Worm (Caenorhabditis elegans) whole organism, dauer: ENCODE measurements around the gene Y82E9BL.3.
"Not testable (repeated sequence)": the region's sequence is repeated elsewhere in the genome, so short reads cannot be mapped to it uniquely, and the experiment has no call there.

Source experiments
- unc-62 ChIP-seq: sonication (generic microtip); optimal IDR thresholded peaks from 2 replicates; lab custom pipeline; 2017; ENCODE audit warnings: missing biosample characterization, missing genetic modification reagents, missing genetic modification characterization

Y82E9BL.3 gene

DNA sequence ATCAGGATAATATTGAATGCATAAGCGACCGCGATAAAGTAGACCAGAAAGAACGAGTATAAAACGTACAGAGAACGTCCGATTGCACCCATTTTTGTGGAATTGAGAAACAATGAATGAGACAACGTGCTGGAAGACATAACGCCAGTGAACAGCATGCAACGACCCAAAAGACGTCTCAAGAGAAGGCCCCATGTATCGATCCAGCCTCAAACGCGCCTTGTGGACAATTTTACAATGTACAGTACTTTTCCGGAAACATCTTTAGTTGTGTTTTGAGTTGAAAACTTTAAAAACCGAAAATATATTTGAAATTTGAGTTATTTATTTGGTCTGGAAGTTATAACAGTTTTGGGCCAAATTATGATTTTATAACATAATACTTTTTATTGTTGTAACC lies at the start of gene Y82E9BL.3:
Gene Y82E9BL.3 (minus strand): TSS at position 101 of the 400 bp plus-strand sequence.
- TF ChIP-seq unc-62 (GFP tag; lab: Kevin White, UChicago) = no peak

DNA sequence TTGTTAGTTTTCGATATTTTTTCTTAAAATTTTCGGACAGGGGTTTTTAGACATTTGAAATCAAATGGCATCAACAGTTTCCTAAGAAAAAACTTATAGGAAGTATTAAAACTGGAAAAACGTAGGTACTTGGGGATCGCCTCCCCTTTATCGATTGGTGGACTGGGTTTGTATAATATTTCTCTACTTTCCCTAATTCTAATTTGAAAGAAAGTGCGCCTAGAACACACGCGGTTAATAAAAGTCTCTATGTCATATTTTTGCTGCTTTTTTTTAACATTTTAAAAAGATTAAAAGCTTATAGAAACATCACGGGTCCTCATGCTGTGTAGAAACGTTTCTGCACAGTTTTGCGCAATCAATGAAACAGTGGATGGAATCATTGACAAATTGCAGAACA lies 49.0 kb upstream of the Y82E9BL.3 start, which contains the start of gene pals-16:
Gene pals-16 (plus strand): TSS at position 301 of the 400 bp plus-strand sequence.
- no peak for TF ChIP-seq unc-62 (GFP tag; lab: Kevin White, UChicago)

DNA sequence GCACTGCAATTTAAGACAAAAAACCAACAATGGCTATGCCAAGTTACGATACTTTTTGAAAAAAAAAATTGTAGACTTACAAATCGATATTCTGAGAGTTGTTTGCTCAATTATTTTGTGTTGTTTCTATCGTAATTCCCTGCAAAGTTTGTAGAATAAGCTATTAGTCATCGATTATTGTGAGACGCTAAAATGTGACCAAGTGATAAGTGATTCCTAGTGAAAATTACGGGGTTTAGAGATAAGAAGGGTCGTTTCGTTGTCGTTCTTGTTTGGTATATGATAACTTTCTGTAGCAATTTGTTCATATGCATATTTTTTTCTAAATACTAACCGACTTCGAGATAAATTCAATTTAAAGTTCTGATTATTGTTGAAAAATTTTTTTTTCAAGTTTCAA lies 47.5 kb upstream of the Y82E9BL.3 start:
- no peak for TF ChIP-seq unc-62 (GFP tag; lab: Kevin White, UChicago)

DNA sequence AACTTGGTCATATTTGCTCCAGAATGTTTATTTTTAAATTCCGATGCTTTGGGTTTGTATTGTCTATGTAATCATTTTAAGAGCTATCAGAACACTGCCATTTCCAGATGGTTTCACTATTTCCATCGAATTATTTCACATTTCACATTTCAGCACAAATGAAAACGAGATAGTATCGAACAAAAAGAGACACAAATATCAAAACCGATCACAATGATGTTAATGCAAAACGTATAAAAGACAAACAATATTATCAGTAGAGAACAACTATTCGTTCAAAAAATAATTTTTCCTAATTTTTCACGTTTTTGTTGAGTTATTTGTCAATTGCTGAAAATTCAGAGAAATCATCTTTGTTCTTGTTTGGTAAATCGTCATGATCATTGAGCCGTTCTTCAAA lies 44.7 kb upstream of the Y82E9BL.3 start:
- TF ChIP-seq unc-62 (GFP tag; lab: Kevin White, UChicago) = no peak

DNA sequence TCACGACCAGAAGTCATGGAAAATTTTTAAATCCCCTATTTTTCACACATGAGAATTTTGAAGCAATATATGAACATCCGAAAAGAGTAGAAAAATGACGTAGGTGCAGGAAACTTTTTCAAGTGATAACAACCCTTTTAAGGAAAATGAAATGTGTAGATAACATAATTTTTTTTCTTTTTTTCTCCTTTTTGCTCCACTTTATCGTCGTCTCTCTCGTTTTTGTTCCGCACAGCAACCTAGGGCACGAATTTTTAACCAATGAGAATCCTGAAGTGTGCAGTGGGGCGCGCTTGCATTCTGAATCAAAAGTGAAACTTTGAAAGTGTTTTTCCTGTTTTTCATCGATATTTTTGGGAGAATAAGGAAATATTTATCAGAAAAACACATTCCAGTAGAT lies 42.1 kb upstream of the Y82E9BL.3 start:
- no peak for TF ChIP-seq unc-62 (GFP tag; lab: Kevin White, UChicago)

- TF ChIP-seq unc-62 (GFP tag; lab: Kevin White, UChicago) = no peak
These were observed 41.1 kb upstream of the Y82E9BL.3 start, which contains the start of gene pals-17 for ce11 chrIII:1391752-1392151. Gene pals-17 (minus strand): TSS chrIII:1391852.

DNA sequence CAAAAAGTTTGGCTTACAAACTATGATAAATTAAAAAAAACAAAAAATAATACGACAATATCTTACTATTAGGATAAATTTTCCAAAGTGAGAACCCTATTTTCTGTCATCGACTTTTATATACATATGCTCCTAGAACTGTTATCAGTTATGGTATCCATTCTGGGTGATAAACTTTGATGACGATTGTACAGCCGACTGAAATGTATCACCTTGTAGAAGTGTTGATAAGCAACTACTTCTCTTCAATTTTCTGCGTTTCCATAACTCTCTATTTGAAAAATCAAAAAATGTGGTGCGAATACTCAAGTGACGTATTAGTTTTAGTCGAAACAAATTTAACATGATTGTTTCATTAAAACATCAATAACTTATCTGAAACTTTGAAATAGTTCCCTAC lies 39.3 kb upstream of the Y82E9BL.3 start:
- no peak for TF ChIP-seq unc-62 (GFP tag; lab: Kevin White, UChicago)

ce11 chrIII:1388274-1389058 lies 37.8 kb upstream of the Y82E9BL.3 start, which contains the start of gene pals-20:
Gene pals-20 (minus strand): TSS chrIII:1388324.
- no peak for TF ChIP-seq unc-62 (GFP tag; lab: Kevin White, UChicago)

DNA sequence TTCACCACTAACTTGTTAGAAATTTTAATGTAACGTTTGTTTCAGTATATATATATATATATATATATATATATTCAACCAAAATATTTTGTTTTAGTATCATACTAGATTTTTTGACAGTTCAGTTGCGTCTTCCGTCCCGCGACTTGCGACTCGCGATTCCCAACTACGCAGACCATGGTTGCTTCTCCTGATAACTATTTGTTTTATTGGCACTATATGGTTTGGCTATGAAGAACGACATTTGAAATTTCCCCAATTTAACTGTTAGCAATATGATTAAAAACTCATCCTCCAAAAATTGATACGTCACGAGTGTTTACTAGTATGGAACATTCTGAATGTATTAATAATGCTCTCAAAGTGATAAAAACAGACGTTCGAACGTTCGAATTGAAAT lies 34.0 kb upstream of the Y82E9BL.3 start:
- TF ChIP-seq unc-62 (GFP tag; lab: Kevin White, UChicago) = no peak

DNA sequence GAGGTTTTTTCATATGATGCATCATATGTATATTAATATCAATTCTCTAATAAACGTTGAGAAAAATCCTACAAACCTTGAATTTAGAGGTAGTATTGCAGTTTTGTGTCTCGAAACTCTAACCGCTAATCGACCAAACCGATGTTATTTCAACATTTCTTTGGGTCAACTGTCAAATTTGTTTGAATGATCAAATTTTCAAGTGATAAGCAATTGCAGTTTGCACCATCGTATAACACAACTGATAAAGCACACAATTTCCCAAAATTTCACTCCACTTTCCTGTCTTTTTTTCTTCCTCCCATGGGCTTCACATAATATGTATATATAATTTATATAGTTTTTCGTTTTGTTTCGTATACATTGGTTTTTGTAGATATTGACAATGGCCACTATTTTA lies 33.4 kb upstream of the Y82E9BL.3 start, which contains the start of the genes fbxa-138 and Y82E9BR.5:
Gene fbxa-138 (minus strand): TSS at position 161 of the 400 bp plus-strand sequence.
Gene Y82E9BR.5 (plus strand): TSS at position 279 of the 400 bp plus-strand sequence.
- no peak for TF ChIP-seq unc-62 (GFP tag; lab: Kevin White, UChicago)

DNA sequence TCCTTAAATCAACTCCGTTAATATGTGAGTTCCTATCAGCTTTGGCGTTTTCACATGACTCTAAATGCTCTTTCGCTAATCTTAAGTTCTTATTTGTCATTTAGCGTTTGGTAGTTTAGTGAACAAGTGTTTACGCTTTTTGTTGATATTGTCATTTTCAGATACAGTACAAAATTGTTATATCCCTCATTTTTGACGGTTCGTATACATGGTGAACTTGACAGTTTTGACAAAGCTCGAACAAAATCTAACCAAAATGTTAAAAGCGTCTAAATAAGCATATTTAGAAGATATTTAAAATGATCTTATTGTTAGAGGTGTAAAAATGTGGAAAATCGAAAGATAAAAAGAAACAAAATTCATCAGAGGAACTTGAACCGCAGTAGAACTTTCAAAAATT lies 32.8 kb upstream of the Y82E9BL.3 start:
- TF ChIP-seq unc-62 (GFP tag; lab: Kevin White, UChicago) = no peak

DNA sequence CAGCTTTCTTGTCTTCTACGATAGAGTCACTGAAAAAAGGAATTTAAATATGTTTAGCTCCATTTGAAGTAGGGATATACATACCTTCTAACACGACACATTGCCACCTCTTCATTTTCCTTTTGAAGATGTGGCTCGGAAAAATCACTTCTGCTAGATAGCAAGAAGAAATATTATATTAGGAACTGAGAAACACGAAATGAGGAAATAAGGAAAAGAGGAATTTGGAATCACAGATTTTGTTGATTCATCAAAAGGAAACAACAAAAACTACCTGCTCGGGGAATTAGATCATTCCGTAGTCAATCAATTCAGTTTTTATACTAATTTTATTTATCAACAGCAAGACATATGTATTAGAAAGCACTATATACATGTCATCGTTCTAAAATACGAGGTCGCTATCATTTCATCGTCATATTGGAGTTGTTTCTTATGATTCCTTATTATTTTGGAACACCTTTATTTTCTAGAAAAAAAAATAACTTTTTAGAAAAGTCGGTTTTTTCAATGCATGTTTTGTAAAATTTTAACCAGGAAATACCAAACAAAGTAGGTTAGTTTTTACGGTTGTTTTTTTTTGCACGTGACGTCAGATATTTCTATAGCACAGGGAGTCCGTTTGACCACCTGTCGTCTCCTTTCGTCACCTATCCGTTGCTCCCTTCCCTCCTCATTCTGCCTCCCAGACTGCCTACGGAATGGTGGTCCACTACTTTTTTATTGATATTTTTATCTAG lies 30.1 kb upstream of the Y82E9BL.3 start, which contains the start of the genes pals-21 and Y82E9BR.6:
Gene pals-21 (minus strand): TSS at position 101 of the 740 bp plus-strand sequence.
Gene Y82E9BR.6 (plus strand): TSS at position 690 of the 740 bp plus-strand sequence.
- no peak for TF ChIP-seq unc-62 (GFP tag; lab: Kevin White, UChicago)

DNA sequence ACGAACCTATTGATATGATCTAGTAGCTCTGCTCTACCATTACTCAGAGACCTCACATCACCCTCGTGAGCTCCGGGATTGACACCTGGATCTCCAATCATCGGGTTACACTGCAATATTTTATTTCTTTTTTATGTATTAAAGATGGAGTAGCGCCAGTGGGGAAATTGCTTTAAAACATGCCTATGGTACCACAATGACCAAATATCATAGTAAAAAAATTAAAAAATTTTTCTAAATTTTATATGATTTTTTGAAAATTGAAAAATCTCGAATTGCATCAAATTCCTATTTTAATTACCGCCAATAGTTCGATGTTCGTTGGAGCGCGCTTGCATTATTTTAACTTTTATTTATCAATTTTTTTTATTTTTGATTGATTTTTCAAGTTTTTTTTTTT lies 27.3 kb upstream of the Y82E9BL.3 start, which contains the start of gene pals-40:
Gene pals-40 (minus strand): TSS at position 101 of the 400 bp plus-strand sequence.
- TF ChIP-seq unc-62 (GFP tag; lab: Kevin White, UChicago) = not testable (repeated sequence)

ce11 chrIII:1375491-1375890 lies 24.8 kb upstream of the Y82E9BL.3 start, which contains the start of gene Y82E9BR.10:
Gene Y82E9BR.10 (minus strand): TSS chrIII:1375591.
- TF ChIP-seq unc-62 (GFP tag; lab: Kevin White, UChicago) = not testable (repeated sequence)

DNA sequence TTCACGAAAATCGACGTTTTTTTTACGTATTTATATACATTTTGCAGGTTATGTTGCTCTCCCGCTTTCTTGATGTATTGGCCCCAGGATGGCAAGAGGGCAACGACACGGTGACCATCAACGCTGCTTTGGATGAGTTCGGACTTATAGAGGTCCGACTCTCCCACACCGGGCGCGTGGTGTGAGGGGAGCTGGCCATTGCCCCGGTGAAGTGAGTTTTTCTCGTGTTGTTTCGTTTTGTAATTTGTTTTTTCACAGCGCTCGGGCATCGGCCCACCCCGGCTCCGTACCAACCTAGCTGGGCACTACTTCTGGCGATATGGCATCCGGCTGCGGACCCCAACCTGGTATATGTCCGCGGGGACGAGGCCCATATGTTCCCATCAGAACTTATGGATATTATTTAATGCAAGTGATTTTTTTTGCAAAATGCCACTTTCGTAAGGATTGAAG lies 23.7 kb upstream of the Y82E9BL.3 start, which contains the start of gene Y82E9BR.20:
Gene Y82E9BR.20 (plus strand): TSS at position 51 of the 453 bp plus-strand sequence.
- TF ChIP-seq unc-62 (GFP tag; lab: Kevin White, UChicago) = no peak
